Worm (Caenorhabditis elegans) whole organism, young adult: ENCODE measurements around the gene marc-2.

ENCODE experiments used
- D2030.7 ChIP-seq: fragments of 200-800 bp; sonication (Bioruptor generic); IDR thresholded peaks from 2 replicates; pipeline ENCODE4 v1.3.6; 2022; ENCODE audit warnings: missing genetic modification reagents, missing genetic modification characterization, missing compliant biosample characterization
- F10E7.11 ChIP-seq: sonication (generic microtip); optimal IDR thresholded peaks from 2 replicates; lab custom pipeline; 2017; ENCODE audit warnings: mild to moderate bottlenecking, missing genetic modification characterization, moderate library complexity, missing compliant biosample characterization
- F23B12.7 ChIP-seq: sonication (generic microtip); optimal IDR thresholded peaks from 2 replicates; lab custom pipeline; 2017; ENCODE audit warnings: missing genetic modification characterization, mild to moderate bottlenecking, missing compliant biosample characterization, antibody characterized with exemption, moderate library complexity; ENCODE audit not compliant: insufficient read depth
- F33H1.4 ChIP-seq: fragments of 200-800 bp; sonication (Bioruptor generic); IDR thresholded peaks from 2 replicates; pipeline ENCODE4 v1.3.6; 2022; ENCODE audit warnings: missing genetic modification reagents, missing genetic modification characterization, missing compliant biosample characterization
- F49E8.2 ChIP-seq: sonication (generic microtip); optimal IDR thresholded peaks from 3 replicates; lab custom pipeline; 2017; ENCODE audit warnings: missing genetic modification characterization, mild to moderate bottlenecking, missing compliant biosample characterization, antibody characterized with exemption, moderate library complexity; ENCODE audit not compliant: insufficient read depth
- F52B5.7 ChIP-seq: sonication (generic microtip); optimal IDR thresholded peaks from 2 replicates; lab custom pipeline; 2016; ENCODE audit warnings: mild to moderate bottlenecking, missing genetic modification characterization, missing compliant biosample characterization
- K12H6.12 ChIP-seq: fragments of 200-800 bp; sonication (Bioruptor generic); optimal IDR thresholded peaks from 2 replicates; lab custom pipeline; 2018; ENCODE audit warnings: mild to moderate bottlenecking, missing genetic modification characterization, missing compliant biosample characterization
- T07F8.4 ChIP-seq: sonication (generic microtip); optimal IDR thresholded peaks from 2 replicates; lab custom pipeline; 2016; ENCODE audit warnings: mild to moderate bottlenecking, missing genetic modification characterization, moderate library complexity, missing compliant biosample characterization
- Y95B8A.8 ChIP-seq: fragments of 200-800 bp; sonication (Bioruptor generic); IDR thresholded peaks from 2 replicates; pipeline ENCODE4 v1.3.6; 2022; ENCODE audit warnings: missing genetic modification reagents, missing genetic modification characterization, missing compliant biosample characterization
- aptf-3 ChIP-seq: fragments of 200-800 bp; sonication (Bioruptor generic); IDR thresholded peaks from 2 replicates; pipeline ENCODE4 v1.3.6; 2022; ENCODE audit warnings: missing genetic modification characterization, missing compliant biosample characterization
- atf-7 ChIP-seq: sonication (generic microtip); optimal IDR thresholded peaks from 2 replicates; lab custom pipeline; 2017; ENCODE audit warnings: mild to moderate bottlenecking, missing genetic modification characterization, missing compliant biosample characterization
- cebp-1 ChIP-seq, 2 experiments: fragments of 200-800 bp in 1 of 2; sonication (Bioruptor generic) in 1 of 2; sonication (generic microtip) in 1 of 2; IDR thresholded peaks in 1 of 2; optimal IDR thresholded peaks in 1 of 2; 2 replicates each; pipeline versions ENCODE4 v1.3.6 to Lab custom; 2017 to 2022; ENCODE audit warnings: missing compliant biosample characterization in 2 of 2, missing genetic modification characterization in 2 of 2, mild to moderate bottlenecking in 1 of 2, missing genetic modification reagents in 1 of 2, moderate library complexity in 1 of 2
- cebp-2 ChIP-seq: fragments of 200-800 bp; sonication (Bioruptor generic); IDR thresholded peaks from 2 replicates; pipeline ENCODE4 v1.3.6; 2022; ENCODE audit warnings: missing genetic modification characterization, missing compliant biosample characterization
- ceh-91 ChIP-seq: fragments of 200-800 bp; sonication (Bioruptor generic); IDR thresholded peaks from 2 replicates; pipeline ENCODE4 v1.3.6; 2022; ENCODE audit warnings: missing genetic modification reagents, missing genetic modification characterization, missing compliant biosample characterization
- die-1 ChIP-seq: sonication (generic microtip); optimal IDR thresholded peaks from 2 replicates; lab custom pipeline; 2016; ENCODE audit warnings: missing genotype, mild to moderate bottlenecking, missing genetic modification characterization, missing compliant biosample characterization
- dpl-1 ChIP-seq: fragments of 150-350 bp; optimal IDR thresholded peaks from 2 replicates; lab custom pipeline; 2014; ENCODE audit warnings: missing biosample characterization, missing genetic modification reagents, missing genetic modification characterization
- efl-1 ChIP-seq: fragments of 150-350 bp; optimal IDR thresholded peaks from 2 replicates; lab custom pipeline; 2014; ENCODE audit warnings: missing biosample characterization, missing genetic modification reagents, missing genetic modification characterization
- egl-18 ChIP-seq: fragments of 200-800 bp; sonication (Bioruptor generic); IDR thresholded peaks from 2 replicates; pipeline ENCODE4 v1.3.6; 2022; ENCODE audit warnings: missing genetic modification reagents, missing genetic modification characterization, missing compliant biosample characterization
- egl-44 ChIP-seq: fragments of 200-800 bp; sonication (Bioruptor generic); IDR thresholded peaks from 2 replicates; pipeline ENCODE4 v1.3.6; 2022; ENCODE audit warnings: missing genetic modification reagents, missing genetic modification characterization, missing compliant biosample characterization
- him-1 ChIP-seq: sonication (generic microtip); optimal IDR thresholded peaks from 2 replicates; lab custom pipeline; 2016; ENCODE audit warnings: missing genotype, missing genetic modification reagents, missing genetic modification characterization, missing compliant biosample characterization
- hlh-26 ChIP-seq: fragments of 200-800 bp; sonication (Bioruptor generic); conservative IDR thresholded peaks from 2 replicates; pipeline ENCODE4 v1.3.6; 2022; ENCODE audit warnings: missing genetic modification reagents, missing genetic modification characterization, missing compliant biosample characterization
- hmg-1.2 ChIP-seq: fragments of 200-800 bp; sonication (Bioruptor generic); IDR thresholded peaks from 2 replicates; pipeline ENCODE4 v1.3.6; 2022; ENCODE audit warnings: missing genetic modification reagents, missing genetic modification characterization, missing compliant biosample characterization
- lin-35 ChIP-seq, 3 experiments: fragments of 150-350 bp in 2 of 3; sonication (generic microtip) in 1 of 3; optimal IDR thresholded peaks; 2 replicates each; lab custom pipeline; 2014 to 2018; ENCODE audit warnings: missing biosample characterization in 3 of 3, missing genetic modification characterization in 3 of 3, missing genetic modification reagents in 3 of 3
- lin-40 ChIP-seq: sonication (generic microtip); optimal IDR thresholded peaks from 2 replicates; lab custom pipeline; 2016; ENCODE audit warnings: missing genetic modification characterization, mild to moderate bottlenecking, missing compliant biosample characterization, missing genotype, missing genetic modification reagents
- lir-1 ChIP-seq: fragments of 200-800 bp; sonication (Bioruptor generic); conservative IDR thresholded peaks from 2 replicates; pipeline ENCODE4 v1.3.6; 2022; ENCODE audit warnings: missing genetic modification reagents, missing genetic modification characterization, missing compliant biosample characterization
- lsy-27 ChIP-seq: sonication (generic microtip); optimal IDR thresholded peaks from 2 replicates; lab custom pipeline; 2017; ENCODE audit warnings: missing genetic modification characterization, mild to moderate bottlenecking, missing compliant biosample characterization, antibody characterized with exemption, missing genotype, borderline replicate concordance; ENCODE audit not compliant: insufficient read depth
- madf-8 ChIP-seq: fragments of 200-800 bp; sonication (Bioruptor generic); conservative IDR thresholded peaks from 2 replicates; pipeline ENCODE4 v1.3.6; 2022; ENCODE audit warnings: missing genetic modification reagents, missing genetic modification characterization, missing compliant biosample characterization
- nhr-27 ChIP-seq: fragments of 200-800 bp; sonication (Bioruptor generic); optimal IDR thresholded peaks from 2 replicates; lab custom pipeline; 2018; ENCODE audit warnings: mild to moderate bottlenecking, missing genetic modification characterization, moderate library complexity, missing compliant biosample characterization
- nhr-80 ChIP-seq: sonication (generic microtip); optimal IDR thresholded peaks from 2 replicates; lab custom pipeline; 2016; ENCODE audit warnings: missing genetic modification characterization, missing compliant biosample characterization
- pbrm-1 ChIP-seq: fragments of 200-800 bp; sonication (Bioruptor generic); IDR thresholded peaks from 2 replicates; pipeline ENCODE4 v1.3.6; 2022; ENCODE audit warnings: missing genetic modification reagents, missing genetic modification characterization, missing compliant biosample characterization
- rcor-1 ChIP-seq: fragments of 200-800 bp; sonication (Bioruptor generic); IDR thresholded peaks from 2 replicates; pipeline ENCODE4 v1.3.6; 2022; ENCODE audit warnings: missing genetic modification reagents, missing genetic modification characterization, missing compliant biosample characterization
- rec-8 ChIP-seq, 2 experiments: sonication (generic microtip); optimal IDR thresholded peaks; 2 replicates each; lab custom pipeline; 2016; ENCODE audit warnings: mild to moderate bottlenecking in 2 of 2, missing genetic modification characterization in 2 of 2, missing genetic modification reagents in 2 of 2, missing genotype in 2 of 2, missing biosample characterization in 1 of 2, missing compliant biosample characterization in 1 of 2, moderate library complexity in 1 of 2
- sdz-38 ChIP-seq: sonication (generic microtip); optimal IDR thresholded peaks from 2 replicates; lab custom pipeline; 2016; ENCODE audit warnings: missing genotype, missing genetic modification characterization, missing compliant biosample characterization
- sea-2 ChIP-seq: fragments of 200-800 bp; sonication (Bioruptor generic); IDR thresholded peaks from 2 replicates; pipeline ENCODE4 v1.3.6; 2022; ENCODE audit warnings: missing genetic modification characterization, missing compliant biosample characterization
- snpc-1.3 ChIP-seq: sonication (generic microtip); optimal IDR thresholded peaks from 2 replicates; lab custom pipeline; 2017; ENCODE audit warnings: missing genetic modification characterization, mild to moderate bottlenecking, missing compliant biosample characterization, antibody characterized with exemption, moderate library complexity, missing genotype, missing genetic modification reagents; ENCODE audit not compliant: insufficient read depth
- snpc-3.4 ChIP-seq: sonication (generic microtip); optimal IDR thresholded peaks from 2 replicates; lab custom pipeline; 2017; ENCODE audit warnings: missing genetic modification characterization, mild to moderate bottlenecking, missing compliant biosample characterization, antibody characterized with exemption, moderate library complexity, missing genotype, missing genetic modification reagents
- snpc-4 ChIP-seq, 5 experiments: fragments of 150-350 bp in 1 of 5; sonication (generic microtip) in 4 of 5; optimal IDR thresholded peaks; 2 replicates each; lab custom pipeline; 2014 to 2018; ENCODE audit warnings: missing genetic modification characterization in 5 of 5, missing biosample characterization in 3 of 5, antibody characterized with exemption in 2 of 5, mild to moderate bottlenecking in 2 of 5, missing compliant biosample characterization in 2 of 5, missing genotype in 2 of 5, moderate library complexity in 2 of 5, missing genetic modification reagents in 1 of 5
- sptf-2 ChIP-seq: fragments of 200-800 bp; sonication (Bioruptor generic); optimal IDR thresholded peaks from 2 replicates; lab custom pipeline; 2018; ENCODE audit warnings: mild to moderate bottlenecking, missing genetic modification characterization, missing compliant biosample characterization
- tbp1 ChIP-seq: fragments of 200-800 bp; sonication (Bioruptor generic); optimal IDR thresholded peaks from 2 replicates; lab custom pipeline; 2018; ENCODE audit warnings: mild to moderate bottlenecking, missing genetic modification characterization, missing compliant biosample characterization
- tbx-9 ChIP-seq: sonication (generic microtip); optimal IDR thresholded peaks from 2 replicates; lab custom pipeline; 2016; ENCODE audit warnings: borderline replicate concordance, missing genetic modification characterization, inconsistent platforms, missing compliant biosample characterization
- unc-62 ChIP-seq: fragments of 150-350 bp; optimal IDR thresholded peaks from 2 replicates; lab custom pipeline; 2014; ENCODE audit warnings: missing biosample characterization, missing genetic modification reagents, missing genetic modification characterization
- xnd-1 ChIP-seq: sonication (generic microtip); optimal IDR thresholded peaks from 2 replicates; lab custom pipeline; 2016; ENCODE audit warnings: missing genotype, missing genetic modification reagents, missing genetic modification characterization, missing compliant biosample characterization
- ztf-25 ChIP-seq: fragments of 200-800 bp; sonication (Bioruptor generic); IDR thresholded peaks from 2 replicates; pipeline ENCODE4 v1.3.6; 2022; ENCODE audit warnings: missing genetic modification reagents, missing genetic modification characterization, missing compliant biosample characterization
- ztf-28 ChIP-seq: fragments of 200-800 bp; sonication (Bioruptor generic); IDR thresholded peaks from 2 replicates; pipeline ENCODE4 v1.3.6; 2022; ENCODE audit warnings: missing genetic modification reagents, missing genetic modification characterization, missing compliant biosample characterization
- ztf-3 ChIP-seq: fragments of 200-800 bp; sonication (Bioruptor generic); optimal IDR thresholded peaks from 2 replicates; lab custom pipeline; 2018; ENCODE audit warnings: mild to moderate bottlenecking, missing genetic modification characterization, missing compliant biosample characterization

marc-2 gene

DNA sequence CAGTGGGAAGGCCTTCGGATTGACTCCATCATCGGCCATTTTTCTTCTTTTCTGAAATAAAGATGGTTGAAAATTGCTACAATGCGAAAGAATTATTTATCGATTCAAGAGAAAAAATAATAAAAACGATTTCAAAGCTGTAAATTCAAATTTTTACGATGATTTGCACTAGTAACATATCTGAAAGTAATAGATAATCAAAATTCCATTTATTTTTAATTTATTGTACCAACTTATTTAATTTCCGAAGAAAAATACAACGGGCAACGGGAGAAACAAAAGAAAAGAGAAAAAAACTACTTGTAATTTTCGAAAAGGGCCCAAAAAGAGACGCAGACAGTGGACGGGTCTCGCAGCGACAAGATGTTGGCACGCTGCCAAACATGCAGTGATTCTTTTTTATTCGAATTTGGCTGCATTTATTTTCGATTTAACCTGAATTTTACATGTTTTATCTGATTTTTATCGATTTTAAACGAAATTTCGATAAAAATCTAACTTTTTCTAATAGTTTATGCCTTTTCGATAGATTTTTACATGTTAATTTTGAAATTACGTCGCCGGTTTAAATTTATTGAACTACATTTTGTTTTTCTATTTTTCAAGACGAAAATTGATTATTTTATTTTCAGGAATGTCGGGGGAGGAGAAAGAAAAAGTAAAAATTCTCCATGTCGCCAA lies 2.1 kb downstream of the marc-2 start, which contains the start of the genes snu-13 and rsp-7 (continued):
- TF ChIP-seq F33H1.4 (GFP tag; lab: Robert Waterston, UW), result peak; percentile 91
- TF ChIP-seq snpc-4 (GFP tag; optimal IDR thresholded peaks at IDR 0.05; lab: Kevin White, UChicago), result peak; percentile 54
- TF ChIP-seq snpc-4 (tag; optimal IDR thresholded peaks at IDR 0.05; lab: Kevin White, UChicago), result peak in 3 of 4 experiments; percentile 23 to 74 (median 29)
- TF ChIP-seq nhr-27 (tag; lab: Kevin White, UChicago), result no peak
- TF ChIP-seq lsy-27 (tag; lab: Kevin White, UChicago), result no peak
- TF ChIP-seq Y95B8A.8 (GFP tag; lab: Robert Waterston, UW), result no peak
- TF ChIP-seq F52B5.7 (tag; lab: Kevin White, UChicago), result no peak
- TF ChIP-seq atf-7 (tag; lab: Kevin White, UChicago), result no peak
- no peak for TF ChIP-seq cebp-2 (GFP tag; lab: Robert Waterston, UW)
- TF ChIP-seq ztf-25 (GFP tag; lab: Robert Waterston, UW), result no peak
- TF ChIP-seq pbrm-1, result no peak
- TF ChIP-seq F23B12.7, result peak; percentile 78
- no peak for TF ChIP-seq snpc-1.3 (tag; lab: Kevin White, UChicago)
- no peak for TF ChIP-seq die-1 (tag; lab: Kevin White, UChicago)
- TF ChIP-seq F49E8.2, result peak; percentile 31
- TF ChIP-seq egl-44, result no peak
- no peak for TF ChIP-seq F10E7.11 (tag; lab: Kevin White, UChicago)
- TF ChIP-seq dpl-1 (GFP tag; lab: Kevin White, UChicago), result peak; percentile 21
- TF ChIP-seq K12H6.12 (tag; lab: Kevin White, UChicago), result no peak
- TF ChIP-seq lin-35 (GFP tag; optimal IDR thresholded peaks at IDR 0.05; lab: Kevin White, UChicago), result peak in 1 of 3 experiments; percentile 50
- peak; percentile 42; the same call in 1 of the 2 replicates for TF ChIP-seq hmg-1.2 (GFP tag; lab: Robert Waterston, UW)
- TF ChIP-seq unc-62 (GFP tag; lab: Kevin White, UChicago), result no peak
- no peak for TF ChIP-seq T07F8.4 (tag; lab: Kevin White, UChicago)
- TF ChIP-seq lin-40 (tag; lab: Kevin White, UChicago), result peak; percentile 37
- no peak for TF ChIP-seq sptf-2 (GFP tag; lab: Kevin White, UChicago)
- TF ChIP-seq egl-18 (GFP tag; lab: Robert Waterston, UW), result no peak
- TF ChIP-seq D2030.7 (GFP tag; lab: Robert Waterston, UW), result peak; percentile 22; the same call in 1 of the 2 replicates
- no peak for TF ChIP-seq sea-2 (GFP tag; lab: Robert Waterston, UW)
- TF ChIP-seq aptf-3 (GFP tag; lab: Robert Waterston, UW), result no peak
- TF ChIP-seq efl-1 (GFP tag; lab: Kevin White, UChicago), result peak; percentile 34
- no peak for TF ChIP-seq him-1 (tag; lab: Kevin White, UChicago)
- peak; percentile 22 for TF ChIP-seq nhr-80
- peak; percentile 57 for TF ChIP-seq madf-8
- no peak for TF ChIP-seq snpc-3.4 (tag; lab: Kevin White, UChicago)
- peak; percentile 41 for TF ChIP-seq tbp1 (GFP tag; lab: Kevin White, UChicago)
- TF ChIP-seq rcor-1 (GFP tag; lab: Robert Waterston, UW), result 0 out of 2 replicates have a peak, but pooled peaks have one; percentile 6
- TF ChIP-seq ztf-3 (GFP tag; lab: Kevin White, UChicago), result no peak
- TF ChIP-seq cebp-1 (GFP tag; IDR thresholded peaks at IDR 0.05; lab: Robert Waterston, UW), result no peak
- TF ChIP-seq cebp-1 (tag; optimal IDR thresholded peaks at IDR 0.05; lab: Kevin White, UChicago), result peak; percentile 36
- no peak for TF ChIP-seq hlh-26 (GFP tag; lab: Robert Waterston, UW)
- peak; percentile 33 for TF ChIP-seq xnd-1 (tag; lab: Kevin White, UChicago)
- no peak for TF ChIP-seq rec-8 (tag; optimal IDR thresholded peaks at IDR 0.05; lab: Kevin White, UChicago)
- TF ChIP-seq ztf-28, result no peak
- no peak for TF ChIP-seq tbx-9 (tag; lab: Kevin White, UChicago)
- no peak for TF ChIP-seq sdz-38 (tag; lab: Kevin White, UChicago)
- peak; percentile 48; the same call in 1 of the 2 replicates for TF ChIP-seq lir-1 (GFP tag; lab: Robert Waterston, UW)
- TF ChIP-seq ceh-91 (GFP tag; lab: Robert Waterston, UW), result peak; percentile 68
